Fruit fly (Drosophila melanogaster) whole organism, embryonic: ENCODE measurements around the gene CG1943.
A peak's percentile ranks its signal among the peaks of the same experiment; 100 is the strongest.

ENCODE experiments used
- Bteb2 ChIP-seq: fragments of 200-800 bp; sonication (Bioruptor generic); optimal IDR thresholded peaks from 2 replicates; lab custom pipeline; 2016; ENCODE audit warnings: missing biosample characterization, missing genetic modification characterization
- CG1024 ChIP-seq: fragments of 200-800 bp; sonication (Bioruptor generic); IDR thresholded peaks from 2 replicates; pipeline ENCODE4 v1.3.6; 2022; ENCODE audit warnings: missing biosample characterization, missing genetic modification characterization
- CG10462 ChIP-seq: fragments of 200-800 bp; sonication (Bioruptor generic); optimal IDR thresholded peaks from 2 replicates; lab custom pipeline; 2016; ENCODE audit warnings: missing biosample characterization, missing genetic modification characterization
- CG11695 ChIP-seq: fragments of 200-800 bp; sonication (Bioruptor generic); IDR thresholded peaks from 3 replicates; pipeline ENCODE4 v1.3.6; 2022; ENCODE audit warnings: missing biosample characterization, missing genetic modification characterization
- CG11696 ChIP-seq: fragments of 200-800 bp; sonication (Bioruptor generic); IDR thresholded peaks from 2 replicates; pipeline ENCODE4 v1.3.6; 2022; ENCODE audit warnings: missing biosample characterization, missing genetic modification characterization
- CG12155 ChIP-seq: fragments of 200-800 bp; sonication (Bioruptor generic); optimal IDR thresholded peaks from 3 replicates; lab custom pipeline; 2016; ENCODE audit warnings: missing biosample characterization, missing genetic modification characterization
- CG12391 ChIP-seq: fragments of 200-800 bp; sonication (Bioruptor generic); optimal IDR thresholded peaks from 3 replicates; lab custom pipeline; 2018; ENCODE audit warnings: missing biosample characterization, mild to moderate bottlenecking, missing genetic modification characterization, moderate library complexity
- CG12769 ChIP-seq: fragments of 200-800 bp; sonication (Bioruptor generic); optimal IDR thresholded peaks from 2 replicates; lab custom pipeline; 2019; ENCODE audit warnings: missing biosample characterization, mild to moderate bottlenecking, missing genetic modification characterization, moderate library complexity
- CG13894 ChIP-seq: fragments of 200-800 bp; sonication (Bioruptor generic); optimal IDR thresholded peaks from 3 replicates; lab custom pipeline; 2018; ENCODE audit warnings: missing biosample characterization, mild to moderate bottlenecking, missing genetic modification characterization, moderate library complexity
- CG14710 ChIP-seq: fragments of 200-800 bp; sonication (Bioruptor generic); optimal IDR thresholded peaks from 3 replicates; lab custom pipeline; 2019; ENCODE audit warnings: missing biosample characterization, mild to moderate bottlenecking, missing genetic modification characterization, moderate library complexity
- CG14965 ChIP-seq: fragments of 200-800 bp; sonication (Bioruptor generic); optimal IDR thresholded peaks from 2 replicates; lab custom pipeline; 2016; ENCODE audit warnings: missing biosample characterization, missing genetic modification characterization, borderline replicate concordance
- CG17186 ChIP-seq: fragments of 200-800 bp; sonication (Bioruptor generic); optimal IDR thresholded peaks from 3 replicates; lab custom pipeline; 2017; ENCODE audit warnings: missing biosample characterization, missing genetic modification reagents, missing genetic modification characterization
- CG18011 ChIP-seq: fragments of 200-800 bp; sonication (Bioruptor generic); optimal IDR thresholded peaks from 2 replicates; lab custom pipeline; 2017; ENCODE audit warnings: missing biosample characterization, missing genetic modification characterization, mild to moderate bottlenecking, moderate library complexity, missing genotype
- CG18599 ChIP-seq: fragments of 200-800 bp; sonication (Bioruptor generic); optimal IDR thresholded peaks from 3 replicates; lab custom pipeline; 2017; ENCODE audit warnings: missing biosample characterization, missing genetic modification characterization, mild to moderate bottlenecking, moderate library complexity, missing genetic modification reagents
- CG2889 ChIP-seq: fragments of 200-800 bp; sonication (Bioruptor generic); IDR thresholded peaks from 3 replicates; pipeline ENCODE4 v1.3.6; 2022; ENCODE audit warnings: missing biosample characterization, missing genetic modification characterization
- CG31388 ChIP-seq: fragments of 200-800 bp; sonication (Bioruptor generic); optimal IDR thresholded peaks from 2 replicates; lab custom pipeline; 2016; ENCODE audit warnings: missing biosample characterization, missing genetic modification characterization
- CG31441 ChIP-seq: fragments of 200-800 bp; sonication (Bioruptor generic); IDR thresholded peaks from 2 replicates; pipeline ENCODE4 v1.3.6; 2022; ENCODE audit warnings: missing biosample characterization, missing genetic modification characterization
- CG3163 ChIP-seq: fragments of 200-800 bp; sonication (Bioruptor generic); optimal IDR thresholded peaks from 3 replicates; lab custom pipeline; 2016; ENCODE audit warnings: missing biosample characterization, missing genetic modification characterization
- CG7745 ChIP-seq: fragments of 200-800 bp; sonication (Bioruptor generic); optimal IDR thresholded peaks from 2 replicates; lab custom pipeline; 2018; ENCODE audit warnings: missing biosample characterization, mild to moderate bottlenecking, missing genetic modification characterization, moderate library complexity
- CTCF ChIP-seq: fragments of 200-800 bp; sonication (Bioruptor generic); optimal IDR thresholded peaks from 2 replicates; lab custom pipeline; 2017; ENCODE audit warnings: missing biosample characterization, mild to moderate bottlenecking, missing genetic modification characterization, moderate library complexity
- Dbx ChIP-seq: fragments of 200-800 bp; sonication (Bioruptor generic); IDR thresholded peaks from 3 replicates; pipeline ENCODE4 v1.3.6; 2022; ENCODE audit warnings: missing biosample characterization, missing genetic modification characterization
- Doc2 ChIP-seq: fragments of 200-800 bp; sonication (Bioruptor generic); IDR thresholded peaks from 2 replicates; pipeline ENCODE4 v1.3.6; 2022; ENCODE audit warnings: missing biosample characterization, missing genetic modification characterization
- Dp ChIP-seq: fragments of 200-800 bp; sonication (Bioruptor generic); optimal IDR thresholded peaks from 2 replicates; lab custom pipeline; 2018; ENCODE audit warnings: missing biosample characterization, mild to moderate bottlenecking, missing genetic modification characterization, moderate library complexity
- Fer1 ChIP-seq: fragments of 200-800 bp; sonication (Bioruptor generic); optimal IDR thresholded peaks from 2 replicates; lab custom pipeline; 2017; ENCODE audit warnings: missing biosample characterization, mild to moderate bottlenecking, missing genetic modification characterization
- Fer2 ChIP-seq: fragments of 200-800 bp; sonication (Bioruptor generic); optimal IDR thresholded peaks from 2 replicates; lab custom pipeline; 2018; ENCODE audit warnings: missing biosample characterization, mild to moderate bottlenecking, missing genetic modification characterization, moderate library complexity
- HLHmδ ChIP-seq: fragments of 200-800 bp; sonication (Bioruptor generic); optimal IDR thresholded peaks from 2 replicates; lab custom pipeline; 2018; ENCODE audit warnings: missing biosample characterization, mild to moderate bottlenecking, missing genetic modification characterization, moderate library complexity
- Hmx ChIP-seq: fragments of 200-800 bp; sonication (Bioruptor generic); optimal IDR thresholded peaks from 2 replicates; lab custom pipeline; 2016; ENCODE audit warnings: missing biosample characterization, missing genetic modification characterization
- Hr51 ChIP-seq, 2 experiments: fragments of 200-800 bp; sonication (Bioruptor generic); optimal IDR thresholded peaks; 2 replicates in 1 of 2; 3 replicates in 1 of 2; lab custom pipeline; 2016 to 2018; ENCODE audit warnings: missing biosample characterization in 2 of 2, missing genetic modification characterization in 2 of 2, mild to moderate bottlenecking in 1 of 2, moderate library complexity in 1 of 2
- MTF-1 ChIP-seq: fragments of 200-800 bp; sonication (Bioruptor generic); optimal IDR thresholded peaks from 2 replicates; lab custom pipeline; 2018; ENCODE audit warnings: missing biosample characterization, mild to moderate bottlenecking, missing genetic modification characterization, borderline replicate concordance
- NC2β ChIP-seq: fragments of 200-800 bp; sonication (Bioruptor generic); optimal IDR thresholded peaks from 2 replicates; lab custom pipeline; 2016; ENCODE audit warnings: missing biosample characterization, missing genetic modification characterization
- NK7.1 ChIP-seq: fragments of 200-800 bp; sonication (Bioruptor generic); optimal IDR thresholded peaks from 3 replicates; lab custom pipeline; 2016; ENCODE audit warnings: missing biosample characterization, missing genetic modification characterization
- Oli ChIP-seq: fragments of 200-800 bp; sonication (Bioruptor generic); optimal IDR thresholded peaks from 2 replicates; lab custom pipeline; 2018; ENCODE audit warnings: missing biosample characterization, mild to moderate bottlenecking, missing genetic modification characterization, moderate library complexity
- Opbp ChIP-seq: fragments of 200-800 bp; sonication (Bioruptor generic); IDR thresholded peaks from 3 replicates; pipeline ENCODE4 v1.3.6; 2022; ENCODE audit warnings: missing biosample characterization, missing genetic modification characterization; ENCODE audit not compliant: partially characterized antibody
- PHDP ChIP-seq: fragments of 200-800 bp; sonication (Bioruptor generic); optimal IDR thresholded peaks from 3 replicates; lab custom pipeline; 2018; ENCODE audit warnings: missing biosample characterization, mild to moderate bottlenecking, missing genetic modification characterization, moderate library complexity
- Sox102F ChIP-seq: fragments of 200-800 bp; sonication (Bioruptor generic); optimal IDR thresholded peaks from 2 replicates; lab custom pipeline; 2018; ENCODE audit warnings: missing biosample characterization, mild to moderate bottlenecking, missing genetic modification characterization, moderate library complexity
- TFAM ChIP-seq: fragments of 200-800 bp; sonication (Bioruptor generic); optimal IDR thresholded peaks from 2 replicates; lab custom pipeline; 2017; ENCODE audit warnings: missing biosample characterization, missing genetic modification characterization, inconsistent platforms
- Usf ChIP-seq: fragments of 200-800 bp; sonication (Bioruptor generic); optimal IDR thresholded peaks from 2 replicates; lab custom pipeline; 2017; ENCODE audit warnings: missing genotype, missing biosample characterization, missing genetic modification characterization
- az2 ChIP-seq: fragments of 200-800 bp; sonication (Bioruptor generic); optimal IDR thresholded peaks from 3 replicates; lab custom pipeline; 2016; ENCODE audit warnings: missing biosample characterization, missing genetic modification characterization
- cas ChIP-seq: fragments of 200-800 bp; sonication (Bioruptor generic); IDR thresholded peaks from 2 replicates; pipeline ENCODE4 v1.3.6; 2022; ENCODE audit warnings: missing biosample characterization, missing genetic modification characterization
- chm ChIP-seq: fragments of 200-800 bp; sonication (Bioruptor generic); IDR thresholded peaks from 2 replicates; pipeline ENCODE4 v1.3.6; 2022; ENCODE audit warnings: missing biosample characterization, missing genetic modification characterization
- corto ChIP-seq: fragments of 200-800 bp; sonication (Bioruptor generic); optimal IDR thresholded peaks from 2 replicates; lab custom pipeline; 2016; ENCODE audit warnings: missing biosample characterization, mild to moderate bottlenecking, missing genetic modification characterization, moderate library complexity
- gce ChIP-seq: fragments of 200-800 bp; sonication (Bioruptor generic); IDR thresholded peaks from 3 replicates; pipeline ENCODE4 v1.3.6; 2022; ENCODE audit warnings: missing biosample characterization, missing genetic modification characterization
- gsb-n ChIP-seq: fragments of 200-800 bp; sonication (Bioruptor generic); optimal IDR thresholded peaks from 3 replicates; lab custom pipeline; 2018; ENCODE audit warnings: missing biosample characterization, mild to moderate bottlenecking, missing genetic modification characterization
- kay ChIP-seq: fragments of 200-800 bp; sonication (Bioruptor generic); optimal IDR thresholded peaks from 2 replicates; lab custom pipeline; 2016; ENCODE audit warnings: missing biosample characterization, missing genetic modification characterization
- ken ChIP-seq: fragments of 200-800 bp; sonication (Bioruptor generic); IDR thresholded peaks from 3 replicates; pipeline ENCODE4 v1.3.6; 2022; ENCODE audit warnings: missing biosample characterization, missing genetic modification characterization
- lilli ChIP-seq: fragments of 200-800 bp; sonication (Bioruptor generic); optimal IDR thresholded peaks from 3 replicates; lab custom pipeline; 2016; ENCODE audit warnings: missing biosample characterization, missing genetic modification characterization
- org-1 ChIP-seq: fragments of 200-800 bp; sonication (Bioruptor generic); optimal IDR thresholded peaks from 2 replicates; lab custom pipeline; 2017; ENCODE audit warnings: missing biosample characterization, missing genetic modification characterization
- prd ChIP-seq, 3 experiments: fragments of >200 bp in 2 of 3; fragments of 200-800 bp in 1 of 3; sonication (Bioruptor generic) in 1 of 3; optimal IDR thresholded peaks in 2 of 3; IDR thresholded peaks in 1 of 3; 2 replicates in 2 of 3; 3 replicates in 1 of 3; pipeline versions ENCODE4 v1.3.6 to Lab custom; 2017 to 2022; ENCODE audit warnings: missing biosample characterization in 1 of 3, missing genetic modification characterization in 1 of 3
- repo ChIP-seq: fragments of 200-800 bp; sonication (Bioruptor generic); optimal IDR thresholded peaks from 2 replicates; lab custom pipeline; 2016; ENCODE audit warnings: missing biosample characterization, missing genetic modification characterization
- sim ChIP-seq: fragments of 200-800 bp; sonication (Bioruptor generic); IDR thresholded peaks from 2 replicates; pipeline ENCODE4 v1.3.6; 2022; ENCODE audit warnings: missing biosample characterization, missing genetic modification characterization
- trem ChIP-seq: fragments of 200-800 bp; optimal IDR thresholded peaks from 3 replicates; lab custom pipeline; 2019; ENCODE audit warnings: missing biosample characterization, mild to moderate bottlenecking, missing genetic modification characterization, moderate library complexity

The CG1943 gene

dm6 chr3R:7075712-7076183 lies 1.1 kb downstream of the CG1943 start (continued):
- TF ChIP-seq CG31388 = peak; percentile 70
- peak; percentile 83 for TF ChIP-seq repo (GFP tag; lab: Kevin White, UChicago)
- no peak for TF ChIP-seq Doc2 (GFP tag; lab: Robert Waterston, UW)
- peak; percentile 75 to 90 for TF ChIP-seq Hr51 (GFP tag; optimal IDR thresholded peaks at IDR 0.05; lab: Kevin White, UChicago)
- TF ChIP-seq CTCF (GFP tag; lab: Kevin White, UChicago) = peak; percentile 64
- peak; percentile 85 for TF ChIP-seq CG14710 (tag; lab: Kevin White, UChicago)
- TF ChIP-seq prd (optimal IDR thresholded peaks at IDR 0.05; lab: Kevin White, UChicago) = no peak
- no peak for TF ChIP-seq prd (GFP tag; IDR thresholded peaks at IDR 0.05; lab: Robert Waterston, UW)
- TF ChIP-seq HLHmδ (GFP tag; lab: Kevin White, UChicago) = no peak
- peak; percentile 70 for TF ChIP-seq CG17186
- TF ChIP-seq CG13894 (tag; lab: Kevin White, UChicago) = peak; percentile 87
- TF ChIP-seq NK7.1 = peak; percentile 89
- no peak for TF ChIP-seq Dp (GFP tag; lab: Kevin White, UChicago)
- no peak for TF ChIP-seq CG11696 (GFP tag; lab: Robert Waterston, UW)
- TF ChIP-seq CG31441 (GFP tag; lab: Robert Waterston, UW) = no peak
- peak; percentile 76 for TF ChIP-seq CG10462 (GFP tag; lab: Kevin White, UChicago)
- peak; percentile 79 for TF ChIP-seq Hmx (GFP tag; lab: Kevin White, UChicago)
- TF ChIP-seq trem = peak; percentile 82
- peak; percentile 94 for TF ChIP-seq Fer1 (GFP tag; lab: Kevin White, UChicago)
- peak; percentile 90 for TF ChIP-seq PHDP
- TF ChIP-seq CG18599 (GFP tag; lab: Kevin White, UChicago) = peak; percentile 97
- TF ChIP-seq CG2889 (GFP tag; lab: Robert Waterston, UW) = no peak
- peak; percentile 90 for TF ChIP-seq Oli
- peak; percentile 89 for TF ChIP-seq az2
- TF ChIP-seq cas (GFP tag; lab: Robert Waterston, UW) = no peak
- TF ChIP-seq kay (GFP tag; lab: Kevin White, UChicago) = peak; percentile 71
- TF ChIP-seq CG1024 (GFP tag; lab: Robert Waterston, UW) = no peak
- TF ChIP-seq Opbp (GFP tag; lab: Robert Waterston, UW) = no peak
- peak; percentile 92 for TF ChIP-seq corto (GFP tag; lab: Kevin White, UChicago)
- TF ChIP-seq chm (GFP tag; lab: Robert Waterston, UW) = no peak
- TF ChIP-seq ken = no peak
- TF ChIP-seq CG18011 (GFP tag; lab: Kevin White, UChicago) = peak; percentile 62
- TF ChIP-seq CG14965 (GFP tag; lab: Kevin White, UChicago) = peak; percentile 58
- peak; percentile 86 for TF ChIP-seq NC2β (GFP tag; lab: Kevin White, UChicago)
- peak; percentile 80 for TF ChIP-seq org-1
- TF ChIP-seq gce (GFP tag; lab: Robert Waterston, UW) = no peak
- TF ChIP-seq sim (GFP tag; lab: Robert Waterston, UW) = no peak
- TF ChIP-seq lilli (GFP tag; lab: Kevin White, UChicago) = peak; percentile 94
- TF ChIP-seq CG12769 (tag; lab: Kevin White, UChicago) = peak; percentile 94
- peak; percentile 83 for TF ChIP-seq CG12155 (GFP tag; lab: Kevin White, UChicago)
- TF ChIP-seq Dbx = no peak
- peak; percentile 85 for TF ChIP-seq Bteb2
- peak; percentile 64 for TF ChIP-seq Fer2 (tag; lab: Kevin White, UChicago)
- TF ChIP-seq CG11695 (GFP tag; lab: Robert Waterston, UW) = no peak
- peak; percentile 52 for TF ChIP-seq TFAM (GFP tag; lab: Kevin White, UChicago)
- TF ChIP-seq MTF-1 (GFP tag; lab: Kevin White, UChicago) = peak; percentile 70
- peak; percentile 83 for TF ChIP-seq gsb-n (tag; lab: Kevin White, UChicago)
- peak; percentile 91 for TF ChIP-seq CG12391 (tag; lab: Kevin White, UChicago)
- peak; percentile 30 for TF ChIP-seq CG7745 (tag; lab: Kevin White, UChicago)
- TF ChIP-seq Sox102F (GFP tag; lab: Kevin White, UChicago) = peak; percentile 91
- TF ChIP-seq Usf (GFP tag; lab: Kevin White, UChicago) = peak; percentile 71
- peak; percentile 79 for TF ChIP-seq CG3163
